Fruit fly (Drosophila melanogaster): ENCODE data around the gene CG31391.

- TF ChIP-seq Dek (tag; optimal IDR thresholded peaks at IDR 0.05) (no peak), Ets65A (GFP tag) (no peak), CG12219 (GFP tag; optimal IDR thresholded peaks at IDR 0.05) (no peak)
These were observed 32.2 kb downstream of the CG31391 start for dm6 chr3R:10672680-10673079.

Data from whole organism, embryonic.